Fruit fly (Drosophila melanogaster): ENCODE data around the gene CG15824.

CG15824 gene

dm6 chr2L:870285-870684, 14.7 kb downstream of the CG15824 start, which contains the start of gene PNUTS:
Gene PNUTS, plus strand, starts transcription at chr2L:870465.
- TF ChIP-seq noc (tag; optimal IDR thresholded peaks at IDR 0.05) = no peak

DNA sequence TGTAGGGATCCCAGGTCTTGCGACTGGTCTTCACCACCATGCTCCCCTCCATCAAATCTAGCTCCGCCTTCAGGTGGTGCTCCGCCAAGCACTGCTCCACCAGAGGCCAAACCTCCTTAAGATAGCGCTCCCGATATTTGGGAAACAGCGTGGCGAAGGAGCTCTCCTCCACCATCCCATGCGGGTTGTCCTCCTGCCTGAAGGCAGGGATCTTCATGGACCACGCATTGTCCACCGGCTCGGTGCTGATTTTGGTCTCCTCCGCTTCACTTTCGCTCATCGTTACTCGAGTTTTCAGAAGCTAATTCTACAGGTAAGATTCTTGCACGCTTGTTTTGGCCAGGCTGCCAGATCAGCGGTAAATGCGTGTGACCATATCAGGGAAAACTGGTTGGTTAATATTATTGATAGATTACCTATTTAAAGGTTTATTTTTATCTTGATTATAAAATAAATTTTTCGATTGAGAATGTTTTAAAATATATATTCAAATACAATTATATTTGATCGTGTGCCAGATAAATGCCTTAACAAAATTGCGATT, 15.4 kb downstream of the CG15824 start, which contains the start of gene dbe:
dbe (minus strand) TSS at position 361 of the 544 bp plus-strand sequence.
- no peak for TF ChIP-seq noc (tag; optimal IDR thresholded peaks at IDR 0.05)

- TF ChIP-seq noc (tag; optimal IDR thresholded peaks at IDR 0.05) = no peak
These were observed 16.0 kb downstream of the CG15824 start for dm6 chr2L:868961-869360.

DNA sequence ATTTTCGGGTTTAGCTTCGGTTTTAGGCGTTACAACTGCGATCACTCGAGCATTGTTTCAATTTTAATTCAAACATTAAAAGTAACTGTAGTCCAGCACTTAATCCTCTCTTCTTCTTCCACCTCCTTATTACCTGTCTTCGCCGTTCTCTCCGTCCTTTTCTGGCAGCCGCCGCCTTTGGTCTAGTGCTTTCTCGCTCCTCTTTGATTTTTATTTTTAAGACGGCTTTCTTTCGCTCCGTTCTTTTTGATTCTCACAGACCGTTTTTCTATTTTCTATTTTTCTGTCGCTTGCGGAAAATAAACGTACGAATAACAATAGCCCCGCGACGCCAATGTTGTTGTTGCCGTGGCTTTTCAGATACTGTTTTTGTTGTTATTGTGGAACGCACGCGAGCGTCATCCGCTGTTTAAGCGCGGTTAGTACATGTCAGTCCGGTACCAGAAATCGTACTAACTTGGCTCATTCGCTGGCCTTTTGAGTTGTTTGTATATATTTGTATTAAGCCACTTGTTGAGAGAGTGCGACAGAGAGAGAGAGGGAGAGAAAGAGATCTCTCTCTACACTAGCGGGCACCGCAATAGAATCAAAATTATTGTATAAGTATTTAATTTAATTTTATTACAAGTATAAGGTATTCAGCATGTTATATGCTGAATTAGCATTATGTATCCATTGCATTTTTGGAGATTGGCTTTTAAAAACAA, 16.9 kb downstream of the CG15824 start, which contains the start of gene aru:
aru (minus strand) TSS at position 456 of the 707 bp plus-strand sequence.
- TF ChIP-seq noc (tag; optimal IDR thresholded peaks at IDR 0.05) = no peak

dm6 chr2L:866950-867744, 17.8 kb downstream of the CG15824 start:
- peak; percentile 94 for TF ChIP-seq noc (tag; optimal IDR thresholded peaks at IDR 0.05)

DNA sequence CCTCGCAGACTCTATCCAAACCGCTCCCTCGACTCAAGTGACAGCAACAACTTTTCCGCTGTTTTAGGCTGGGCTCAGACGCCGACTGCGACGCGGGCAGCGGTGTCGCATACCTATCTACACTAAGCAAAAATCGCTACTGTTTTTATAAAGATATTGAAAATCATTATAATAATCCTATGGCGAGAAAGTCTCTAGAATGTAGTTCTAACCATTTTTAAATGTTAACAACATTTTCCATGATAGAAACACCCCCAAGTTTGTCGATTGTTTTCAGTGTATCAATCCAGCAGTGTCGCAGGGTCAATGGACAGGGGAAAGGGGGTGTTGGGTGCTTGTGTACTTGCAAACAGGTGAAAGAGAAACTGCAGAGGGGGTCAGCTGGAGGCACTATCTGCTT, 19.1 kb downstream of the CG15824 start:
- peak; percentile 96 for TF ChIP-seq noc (tag; optimal IDR thresholded peaks at IDR 0.05)

- TF ChIP-seq noc (tag; optimal IDR thresholded peaks at IDR 0.05) = no peak
These were observed 25.0 kb downstream of the CG15824 start, which contains the start of gene CG13950 for dm6 chr2L:859897-860296. Gene CG13950, plus strand, starts transcription at chr2L:860197.

dm6 chr2L:857897-858517, 26.9 kb downstream of the CG15824 start:
- TF ChIP-seq noc (tag; optimal IDR thresholded peaks at IDR 0.05) = peak; percentile 15

- peak; percentile 42 for TF ChIP-seq noc (tag; optimal IDR thresholded peaks at IDR 0.05)
These were observed 28.1 kb downstream of the CG15824 start for dm6 chr2L:856690-857488.

dm6 chr2L:856001-856400, 28.9 kb downstream of the CG15824 start:
- TF ChIP-seq noc (tag; optimal IDR thresholded peaks at IDR 0.05) = no peak

- TF ChIP-seq noc (tag; optimal IDR thresholded peaks at IDR 0.05) = peak; percentile 17
These were observed 29.8 kb downstream of the CG15824 start, which contains the start of gene CG13949 for dm6 chr2L:855052-855547. Gene CG13949, plus strand, starts transcription at chr2L:855337.

DNA sequence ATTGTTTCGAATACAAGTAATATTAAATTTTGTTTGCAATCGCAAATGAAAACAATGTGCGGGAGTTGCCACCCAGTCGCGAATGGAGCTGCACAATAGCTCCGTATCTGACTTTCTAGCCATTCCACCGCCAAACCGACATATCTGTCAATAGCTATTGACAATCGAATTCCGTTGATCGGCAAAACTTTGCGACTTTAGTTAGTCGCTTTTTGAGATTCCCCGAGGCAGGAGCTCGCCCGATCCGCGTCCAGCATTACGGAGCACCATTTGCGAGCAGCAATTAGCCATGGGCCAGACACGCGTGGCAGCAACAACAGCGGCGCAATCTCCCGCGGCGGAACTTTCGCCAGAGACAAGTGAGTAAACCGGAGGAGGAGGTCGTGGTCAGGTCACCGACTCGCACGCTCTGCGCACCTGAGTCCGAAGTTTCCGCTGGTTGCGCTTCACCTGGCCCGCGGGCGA, 32.3 kb downstream of the CG15824 start, which contains the start of the genes CG4291 and kraken:
CG4291 (minus strand) TSS at position 84 of the 465 bp plus-strand sequence.
kraken (plus strand) TSS at position 122 of the 465 bp plus-strand sequence.
- TF ChIP-seq noc (tag; optimal IDR thresholded peaks at IDR 0.05) = peak; percentile 59

- TF ChIP-seq noc (tag; optimal IDR thresholded peaks at IDR 0.05) = peak; percentile 36
These were observed 34.1 kb downstream of the CG15824 start, which contains the start of gene drongo for dm6 chr2L:850727-851257. Gene drongo, minus strand, starts transcription at chr2L:851071.

Measured in whole organism, larva.